Worm (Caenorhabditis elegans): Measurements from ENCODE around the gene ceh-49.
A peak's percentile ranks its signal among the peaks of the same experiment; 100 is the strongest.

Gene ceh-49

DNA sequence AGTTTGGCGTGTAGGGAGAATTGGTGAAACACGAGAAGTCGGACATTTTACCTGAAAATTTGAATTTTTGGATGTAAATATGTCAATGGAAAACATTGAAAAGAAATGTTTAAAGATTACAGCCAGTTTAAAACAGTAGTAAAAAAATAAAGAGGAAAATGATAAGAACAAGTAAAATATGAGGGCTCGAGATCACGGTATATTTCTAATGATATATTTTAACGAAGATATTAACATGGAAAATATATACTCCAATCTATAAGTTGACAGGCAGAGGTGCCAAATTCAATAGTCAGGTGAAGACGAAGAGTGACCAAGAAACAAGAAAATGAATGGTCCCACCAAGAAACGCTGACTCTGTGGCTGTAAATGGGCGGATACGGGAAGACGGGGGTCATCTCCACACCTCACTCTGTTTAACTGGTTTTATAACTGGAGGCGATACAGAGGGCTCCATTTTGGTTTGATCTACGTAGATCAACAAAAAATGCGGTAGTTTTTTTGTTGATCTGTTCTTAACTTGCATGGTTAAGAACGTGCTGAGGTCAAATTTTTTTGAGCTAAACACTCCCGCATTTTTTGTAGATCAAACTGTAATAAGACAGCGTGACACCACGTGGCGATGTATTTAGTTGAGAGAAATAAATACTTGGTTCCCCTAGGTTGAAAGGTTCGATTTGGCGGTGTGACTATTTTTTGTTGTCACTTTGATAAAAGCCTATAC, at the start of gene ceh-49:
TSS of gene ceh-49 (minus strand) at position 51 of the 724 bp plus-strand sequence.
- no peak for TF ChIP-seq zip-4 (GFP tag; optimal IDR thresholded peaks at IDR 0.05)
- no peak for TF ChIP-seq nhr-85 (tag)
- no peak for TF ChIP-seq aha-1 (tag; optimal IDR thresholded peaks at IDR 0.05)
- no peak for TF ChIP-seq fos-1 (tag; optimal IDR thresholded peaks at IDR 0.05)
- no peak for TF ChIP-seq lin-35 (GFP tag; optimal IDR thresholded peaks at IDR 0.05)
- no peak for TF ChIP-seq sup-37 (GFP tag; optimal IDR thresholded peaks at IDR 0.05)
- TF ChIP-seq ceh-82 (tag; optimal IDR thresholded peaks at IDR 0.05): no peak
- no peak for TF ChIP-seq nhr-84 (tag; optimal IDR thresholded peaks at IDR 0.05)
- TF ChIP-seq nhr-28 (tag; optimal IDR thresholded peaks at IDR 0.05): no peak
- TF ChIP-seq nhr-71 (tag; optimal IDR thresholded peaks at IDR 0.05): no peak
- no peak for TF ChIP-seq ces-1 (GFP tag; optimal IDR thresholded peaks at IDR 0.05)
- no peak for TF ChIP-seq pqm-1 (tag; optimal IDR thresholded peaks at IDR 0.05)
- no peak for TF ChIP-seq isw-1 (GFP tag; IDR thresholded peaks at IDR 0.05)
- no peak for TF ChIP-seq hlh-17 (GFP tag; optimal IDR thresholded peaks at IDR 0.05; ENCODE audit: borderline replicate concordance)
- no peak for TF ChIP-seq lin-13 (GFP tag; optimal IDR thresholded peaks at IDR 0.05)
- no peak for TF ChIP-seq xbp-1 (tag; optimal IDR thresholded peaks at IDR 0.05)

DNA sequence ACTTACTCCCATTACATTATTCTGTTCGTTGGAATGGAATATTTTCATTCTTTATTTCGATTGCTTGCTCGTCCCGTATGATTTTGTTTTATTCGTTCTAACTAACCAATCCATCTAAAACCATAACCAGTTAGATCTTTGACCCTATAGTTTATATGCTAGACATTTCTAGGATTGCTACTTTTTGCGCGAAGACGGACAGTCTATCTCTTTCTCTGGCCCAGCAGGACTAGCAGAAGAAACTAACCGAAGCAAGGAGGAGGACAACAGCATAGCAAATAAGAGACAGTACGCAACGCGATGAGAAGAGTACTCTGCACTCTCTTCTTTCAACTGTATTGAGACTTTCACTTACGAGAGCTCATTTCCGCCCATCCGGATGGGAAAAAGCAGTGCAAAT, 18.2 kb upstream of the ceh-49 start:
- TF ChIP-seq nhr-12 (tag; optimal IDR thresholded peaks at IDR 0.05): no peak
- TF ChIP-seq lir-3 (tag; optimal IDR thresholded peaks at IDR 0.05; ENCODE audit: poor library complexity): no peak
- TF ChIP-seq nhr-71 (tag; optimal IDR thresholded peaks at IDR 0.05): no peak
- TF ChIP-seq dsc-1 (tag; optimal IDR thresholded peaks at IDR 0.05): no peak
- TF ChIP-seq skn-1 (tag; optimal IDR thresholded peaks at IDR 0.05): no peak
- TF ChIP-seq nhr-28 (tag; optimal IDR thresholded peaks at IDR 0.05): no peak
- TF ChIP-seq pax-3 (tag; optimal IDR thresholded peaks at IDR 0.05): no peak
- TF ChIP-seq mef-2 (tag; optimal IDR thresholded peaks at IDR 0.05): no peak

DNA sequence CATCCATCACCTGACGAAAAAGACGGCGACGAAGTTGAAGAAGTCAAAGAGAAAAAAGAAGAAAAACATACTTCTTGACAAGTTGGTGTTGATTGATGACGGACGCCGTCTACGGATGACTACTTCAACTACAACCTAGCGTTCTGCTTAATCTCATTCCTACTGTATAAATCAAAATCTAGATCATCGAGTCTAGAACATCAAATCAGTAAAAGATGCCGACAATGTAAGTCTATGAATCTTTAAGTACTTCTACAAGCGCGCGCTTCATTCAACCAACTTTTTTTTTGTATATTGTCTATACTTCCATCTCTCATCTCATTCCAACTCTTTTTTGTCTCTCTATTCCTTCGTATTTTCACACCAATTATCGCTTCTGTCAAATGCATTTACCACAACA, 15.4 kb upstream of the ceh-49 start:
- TF ChIP-seq efl-3 (GFP tag; optimal IDR thresholded peaks at IDR 0.05) (no peak), unc-98 (GFP tag; IDR thresholded peaks at IDR 0.05) (no peak), lin-13 (GFP tag; optimal IDR thresholded peaks at IDR 0.05) (no peak), hlh-4 (tag; optimal IDR thresholded peaks at IDR 0.05) (no peak), ceh-90 (tag; optimal IDR thresholded peaks at IDR 0.05) (no peak), tbx-2 (tag; optimal IDR thresholded peaks at IDR 0.05) (no peak), lin-15B (tag; optimal IDR thresholded peaks at IDR 0.05) (no peak), unc-86 (tag; optimal IDR thresholded peaks at IDR 0.05) (no peak), elt-3 (tag; optimal IDR thresholded peaks at IDR 0.05) (no peak), unc-130 (tag; optimal IDR thresholded peaks at IDR 0.05) (no peak), xbp-1 (tag; optimal IDR thresholded peaks at IDR 0.05) (no peak), vab-15 (tag; optimal IDR thresholded peaks at IDR 0.05) (no peak), nhr-28 (tag; optimal IDR thresholded peaks at IDR 0.05) (no peak), mab-9 (GFP tag; IDR thresholded peaks at IDR 0.05) (no peak)

DNA sequence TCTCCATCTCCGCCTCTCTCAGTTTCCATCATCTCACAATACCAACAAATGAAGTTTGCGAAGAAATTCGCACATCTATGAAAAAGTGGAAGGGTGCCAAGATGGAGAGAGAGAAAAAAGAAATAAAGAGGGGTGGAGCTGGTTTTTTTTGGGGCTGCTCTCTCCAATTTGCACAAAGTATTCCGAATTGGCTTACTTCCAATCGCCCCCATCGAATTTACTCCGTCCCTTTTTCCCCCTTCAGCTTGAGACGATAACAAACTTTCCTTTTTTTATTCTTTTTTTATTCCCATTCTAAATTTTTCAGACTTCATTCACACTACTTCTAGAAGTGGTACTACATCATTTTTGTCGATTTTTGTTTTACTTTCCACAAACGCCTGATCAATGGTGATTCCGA, 11.1 kb upstream of the ceh-49 start, which contains the start of gene exp-2:
TSS of gene exp-2 (plus strand) at position 301 of the 400 bp plus-strand sequence.
- no peak for TF ChIP-seq mef-2 (tag; optimal IDR thresholded peaks at IDR 0.05)
- peak; percentile 18 for TF ChIP-seq lin-14 (GFP tag; optimal IDR thresholded peaks at IDR 0.05)

DNA sequence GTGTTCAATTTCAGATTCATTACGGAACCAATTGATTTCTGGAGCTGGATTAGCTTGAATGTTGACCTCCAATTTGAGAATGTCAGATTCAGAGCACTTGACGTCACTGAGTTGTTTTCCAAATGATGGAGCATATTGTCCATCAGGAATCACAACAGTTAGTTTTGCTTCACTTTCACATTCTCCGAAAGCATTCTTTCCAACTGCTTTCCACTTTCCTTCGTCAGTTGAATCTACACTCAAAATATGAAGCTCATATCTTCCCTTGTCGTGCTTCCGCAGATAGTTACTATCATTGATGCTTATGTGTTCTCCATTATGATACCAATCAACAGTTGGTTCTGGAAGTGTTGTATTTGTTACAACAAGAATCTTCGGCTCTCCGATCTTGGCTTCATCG, 8.3 kb upstream of the ceh-49 start:
- no peak for TF ChIP-seq efl-1 (optimal IDR thresholded peaks at IDR 0.05)
- peak in 1 of 2 experiments; percentile 49 for TF ChIP-seq efl-1 (GFP tag; optimal IDR thresholded peaks at IDR 0.05 in 1 of 2)
- TF ChIP-seq nhr-28 (tag; optimal IDR thresholded peaks at IDR 0.05): no peak
